Worm (Caenorhabditis elegans) whole organism, L1 larva: Measurements from ENCODE around the gene lsm-5.

Experiments used
- aha-1 ChIP-seq: fragments of 150-350 bp; optimal IDR thresholded peaks from 2 replicates; lab custom pipeline; 2014; ENCODE audit warnings: missing biosample characterization, missing genetic modification characterization
- alr-1 ChIP-seq: fragments of 200-800 bp; sonication (Bioruptor generic); optimal IDR thresholded peaks from 2 replicates; lab custom pipeline; 2018; ENCODE audit warnings: borderline replicate concordance, mild to moderate bottlenecking, missing genetic modification characterization, missing compliant biosample characterization
- aly-2 ChIP-seq: fragments of 150-350 bp; optimal IDR thresholded peaks from 2 replicates; lab custom pipeline; 2014; ENCODE audit warnings: missing biosample characterization, missing genetic modification characterization
- ama-1 ChIP-seq: fragments of 150-350 bp; optimal IDR thresholded peaks from 2 replicates; lab custom pipeline; 2014
- blmp-1 ChIP-seq: fragments of 150-350 bp; optimal IDR thresholded peaks from 2 replicates; lab custom pipeline; 2014; ENCODE audit warnings: missing biosample characterization, missing genetic modification characterization
- ceh-8 ChIP-seq: fragments of 200-800 bp; sonication (Bioruptor generic); optimal IDR thresholded peaks from 2 replicates; lab custom pipeline; 2018; ENCODE audit warnings: mild to moderate bottlenecking, missing genetic modification characterization, moderate library complexity, missing compliant biosample characterization
- dpl-1 ChIP-seq, 3 experiments: fragments of 150-350 bp in 2 of 3; sonication (generic microtip) in 1 of 3; optimal IDR thresholded peaks; 2 replicates each; lab custom pipeline; 2014 to 2017; ENCODE audit warnings: missing biosample characterization in 3 of 3, missing genetic modification characterization in 3 of 3, missing genetic modification reagents in 3 of 3
- efl-1 ChIP-seq, 4 experiments: fragments of 150-350 bp; optimal IDR thresholded peaks in 3 of 4; peaks in 1 of 4; 1 replicate in 1 of 4; 2 replicates in 3 of 4; lab custom pipeline; 2014; ENCODE audit warnings: missing biosample characterization in 2 of 4, missing genetic modification characterization in 2 of 4, missing genetic modification reagents in 2 of 4
- egl-13 ChIP-seq: sonication (generic microtip); optimal IDR thresholded peaks from 2 replicates; lab custom pipeline; 2016; ENCODE audit warnings: missing genotype, missing genetic modification reagents, missing genetic modification characterization, missing compliant biosample characterization
- egl-27 ChIP-seq, 2 experiments: fragments of 150-350 bp in 1 of 2; sonication (generic microtip); optimal IDR thresholded peaks; 3 replicates each; lab custom pipeline; 2017 to 2018; ENCODE audit warnings: missing biosample characterization in 2 of 2, missing genetic modification characterization in 2 of 2, missing genetic modification reagents in 2 of 2
- elt-2 ChIP-seq: sonication (generic microtip); optimal IDR thresholded peaks from 2 replicates; lab custom pipeline; 2016; ENCODE audit warnings: missing genetic modification characterization, mild to moderate bottlenecking, inconsistent platforms, missing compliant biosample characterization, missing genetic modification reagents
- elt-3 ChIP-seq, 6 experiments: fragments of 150-350 bp in 1 of 6; sonication (generic microtip); optimal IDR thresholded peaks; 2 replicates each; lab custom pipeline; 2017 to 2018; ENCODE audit warnings: missing biosample characterization in 6 of 6, missing genetic modification characterization in 6 of 6, inconsistent platforms in 1 of 6
- fos-1 ChIP-seq: fragments of 150-350 bp; optimal IDR thresholded peaks from 2 replicates; lab custom pipeline; 2014; ENCODE audit warnings: missing biosample characterization, missing genetic modification characterization
- hlh-4 ChIP-seq: sonication (generic microtip); optimal IDR thresholded peaks from 2 replicates; lab custom pipeline; 2016; ENCODE audit warnings: mild to moderate bottlenecking, missing genetic modification characterization, missing compliant biosample characterization
- hpl-2 ChIP-seq: fragments of 150-350 bp; optimal IDR thresholded peaks from 2 replicates; lab custom pipeline; 2014; ENCODE audit warnings: missing biosample characterization, missing genetic modification reagents, missing genetic modification characterization
- isw-1 ChIP-seq: fragments of 200-800 bp; sonication (Bioruptor generic); IDR thresholded peaks from 2 replicates; pipeline ENCODE4 v1.3.6; 2022; ENCODE audit warnings: missing genetic modification characterization, missing compliant biosample characterization
- lin-35 ChIP-seq, 2 experiments: fragments of 150-350 bp; optimal IDR thresholded peaks; 2 replicates each; lab custom pipeline; 2014; ENCODE audit warnings: missing biosample characterization in 2 of 2, missing genetic modification characterization in 2 of 2, missing genetic modification reagents in 2 of 2
- lir-3 ChIP-seq: sonication (generic microtip); optimal IDR thresholded peaks from 2 replicates; lab custom pipeline; 2016; ENCODE audit warnings: mild to moderate bottlenecking, missing genetic modification characterization, moderate library complexity, missing compliant biosample characterization; ENCODE audit not compliant: poor library complexity
- mab-9 ChIP-seq: fragments of 200-800 bp; sonication (Bioruptor generic); IDR thresholded peaks from 2 replicates; pipeline ENCODE4 v1.3.6; 2022; ENCODE audit warnings: missing genetic modification reagents, missing genetic modification characterization, missing compliant biosample characterization
- mdl-1 ChIP-seq, 2 experiments: fragments of 150-350 bp; optimal IDR thresholded peaks; 2 replicates each; lab custom pipeline; 2014 to 2017; ENCODE audit warnings: missing biosample characterization in 2 of 2, missing genetic modification characterization in 2 of 2, inconsistent platforms in 1 of 2
- mep-1 ChIP-seq: fragments of 150-350 bp; optimal IDR thresholded peaks from 2 replicates; lab custom pipeline; 2014; ENCODE audit warnings: missing biosample characterization, missing genetic modification characterization
- nhr-20 ChIP-seq: sonication (generic microtip); optimal IDR thresholded peaks from 2 replicates; lab custom pipeline; 2016; ENCODE audit warnings: mild to moderate bottlenecking, missing genetic modification characterization, missing compliant biosample characterization
- nhr-84 ChIP-seq: sonication (generic microtip); optimal IDR thresholded peaks from 2 replicates; lab custom pipeline; 2017; ENCODE audit warnings: missing biosample characterization, missing genetic modification characterization
- nhr-85 ChIP-seq: sonication (generic microtip); peaks from one replicate; lab custom pipeline; 2016; ENCODE audit warnings: missing genetic modification characterization, inconsistent platforms, missing compliant biosample characterization
- nhr-90 ChIP-seq: sonication (generic microtip); optimal IDR thresholded peaks from 2 replicates; lab custom pipeline; 2016; ENCODE audit warnings: mild to moderate bottlenecking, missing genetic modification characterization, missing compliant biosample characterization; ENCODE audit not compliant: poor library complexity
- pag-3 ChIP-seq: sonication (generic microtip); optimal IDR thresholded peaks from 2 replicates; lab custom pipeline; 2017; ENCODE audit warnings: missing genetic modification characterization, mild to moderate bottlenecking, missing compliant biosample characterization, antibody characterized with exemption, borderline replicate concordance; ENCODE audit not compliant: insufficient read depth
- pqm-1 ChIP-seq: sonication (generic microtip); optimal IDR thresholded peaks from 3 replicates; lab custom pipeline; 2017; ENCODE audit warnings: missing biosample characterization, missing genetic modification characterization
- skn-1 ChIP-seq: fragments of 150-350 bp; optimal IDR thresholded peaks from 2 replicates; lab custom pipeline; 2014; ENCODE audit warnings: missing biosample characterization, missing genetic modification characterization
- snu-23 ChIP-seq: sonication (generic microtip); optimal IDR thresholded peaks from 2 replicates; lab custom pipeline; 2016; ENCODE audit warnings: missing genetic modification characterization, missing compliant biosample characterization
- tbx-2 ChIP-seq: sonication (generic microtip); optimal IDR thresholded peaks from 2 replicates; lab custom pipeline; 2016; ENCODE audit warnings: missing genetic modification characterization, missing compliant biosample characterization
- tlp-1 ChIP-seq: fragments of 150-350 bp; optimal IDR thresholded peaks from 2 replicates; lab custom pipeline; 2014; ENCODE audit warnings: missing biosample characterization, missing genetic modification characterization
- unc-130 ChIP-seq: fragments of 150-350 bp; optimal IDR thresholded peaks from 2 replicates; lab custom pipeline; 2017; ENCODE audit warnings: missing biosample characterization, missing genetic modification characterization, inconsistent platforms
- unc-86 ChIP-seq: sonication (generic microtip); optimal IDR thresholded peaks from 2 replicates; lab custom pipeline; 2016; ENCODE audit warnings: missing genetic modification characterization, missing compliant biosample characterization
- unc-98 ChIP-seq: fragments of 200-800 bp; sonication (Bioruptor generic); IDR thresholded peaks from 2 replicates; pipeline ENCODE4 v1.3.6; 2022; ENCODE audit warnings: missing genetic modification characterization, missing compliant biosample characterization
- vab-15 ChIP-seq: sonication (generic microtip); optimal IDR thresholded peaks from 2 replicates; lab custom pipeline; 2017; ENCODE audit warnings: missing genotype, mild to moderate bottlenecking, missing genetic modification characterization, missing compliant biosample characterization

Gene lsm-5

DNA sequence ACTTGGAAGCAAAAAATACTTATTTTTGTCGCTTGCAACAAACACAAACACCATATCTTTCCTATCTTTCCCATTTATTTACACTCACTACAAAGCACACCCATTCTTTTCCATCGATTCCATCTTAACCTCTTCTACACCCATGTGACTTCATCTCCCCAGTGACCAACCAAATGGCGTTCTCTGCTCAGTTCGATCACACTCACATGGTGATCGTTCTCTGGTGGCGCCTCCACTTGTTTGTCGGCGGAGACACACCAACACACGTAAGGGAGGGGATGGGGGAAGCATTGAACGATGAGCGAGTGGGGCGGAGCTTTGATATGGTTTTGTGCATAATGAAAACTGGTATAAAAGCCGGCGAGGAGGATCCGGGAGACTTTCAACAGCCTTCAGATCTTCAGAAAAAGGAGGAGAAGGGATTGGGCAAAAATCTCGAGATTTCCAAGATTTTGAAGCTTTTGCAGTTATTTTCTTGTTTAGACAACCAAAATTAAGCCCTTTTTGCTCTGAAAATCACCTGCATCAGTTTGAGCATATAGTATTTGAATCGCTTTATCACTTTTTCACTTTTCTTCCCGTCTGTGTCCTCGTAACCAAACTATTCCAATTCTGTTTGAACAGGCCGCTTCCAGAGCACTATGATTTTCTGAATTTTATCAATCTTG, 3.5 kb upstream of the lsm-5 start (continued):
- peak; percentile 89 for TF ChIP-seq tbx-2 (tag; lab: Kevin White, UChicago)
- no peak for TF ChIP-seq hpl-2 (GFP tag; lab: Kevin White, UChicago)
- TF ChIP-seq unc-98 (GFP tag; lab: Robert Waterston, UW), result no peak
- TF ChIP-seq ceh-8, result no peak
- TF ChIP-seq snu-23 (GFP tag; lab: Kevin White, UChicago), result peak; percentile 92
- TF ChIP-seq dpl-1 (GFP tag; optimal IDR thresholded peaks at IDR 0.05; lab: Kevin White, UChicago), result peak; percentile 50 to 72 (median 66)
- TF ChIP-seq egl-13 (tag; lab: Kevin White, UChicago), result no peak
- TF ChIP-seq fos-1 (tag; lab: Kevin White, UChicago), result peak; percentile 2
- peak; percentile 66 for TF ChIP-seq pqm-1 (tag; lab: Kevin White, UChicago)
- peak in 1 of 2 experiments; percentile 99 for TF ChIP-seq mdl-1 (tag; optimal IDR thresholded peaks at IDR 0.05; lab: Kevin White, UChicago)
- TF ChIP-seq nhr-90 (tag; lab: Kevin White, UChicago), result peak; percentile 82

DNA sequence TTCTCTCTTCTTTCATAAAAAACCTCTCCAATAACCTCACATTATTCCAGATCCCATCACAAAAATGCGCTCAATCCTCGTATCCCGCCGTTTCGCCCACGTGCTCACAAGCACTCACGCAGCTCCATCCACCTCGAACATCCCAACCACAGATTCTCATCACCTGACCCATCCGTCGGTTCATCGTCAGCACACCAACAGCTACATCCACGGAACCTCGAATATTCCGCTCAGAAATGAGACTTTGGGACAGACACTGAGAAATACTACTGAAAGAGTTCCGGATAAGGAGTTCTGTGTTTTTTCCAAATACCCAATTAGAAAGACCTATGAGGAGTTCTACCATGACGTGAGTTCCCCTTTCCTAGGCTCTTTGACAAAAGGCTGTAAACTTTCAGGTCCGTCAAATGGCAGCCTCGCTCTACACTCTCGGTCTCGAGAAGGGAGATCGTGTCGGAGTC, 2.8 kb upstream of the lsm-5 start, which contains the start of gene acs-2:
Gene acs-2 (plus strand): TSS at position 51 of the 461 bp plus-strand sequence.
- no peak for TF ChIP-seq unc-86 (tag; lab: Kevin White, UChicago)
- TF ChIP-seq lin-35 (GFP tag; optimal IDR thresholded peaks at IDR 0.05; lab: Kevin White, UChicago), result peak in 1 of 2 experiments; percentile 37
- no peak for TF ChIP-seq efl-1 (optimal IDR thresholded peaks at IDR 0.05; lab: Kevin White, UChicago)
- TF ChIP-seq efl-1 (GFP tag; optimal IDR thresholded peaks at IDR 0.05 in 1 of 2; lab: Kevin White, UChicago), result peak in 1 of 2 experiments; percentile 85

DNA sequence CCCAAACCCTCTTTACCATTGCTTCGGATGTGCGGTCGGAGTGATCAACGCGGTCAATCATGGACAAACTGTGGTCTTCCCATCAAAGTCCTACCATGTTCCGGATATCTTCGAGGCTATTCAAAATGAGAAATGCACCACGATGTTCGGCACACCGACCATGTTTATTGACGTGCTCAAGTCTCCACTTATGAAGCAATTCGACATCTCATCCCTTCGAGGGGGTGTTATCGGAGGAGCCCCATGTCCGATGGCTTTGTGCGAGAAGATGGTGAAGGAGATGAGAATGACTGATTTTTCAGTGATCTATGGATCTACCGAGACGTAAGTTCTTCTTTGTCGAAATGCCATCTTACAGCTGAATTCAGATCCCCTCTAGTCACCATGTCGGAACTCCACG, 1.8 kb upstream of the lsm-5 start:
- TF ChIP-seq unc-130 (tag; lab: Kevin White, UChicago) (no peak), efl-1 (optimal IDR thresholded peaks at IDR 0.05; lab: Kevin White, UChicago) (no peak), efl-1 (GFP tag; optimal IDR thresholded peaks at IDR 0.05 in 1 of 2; lab: Kevin White, UChicago) (peak in 1 of 2 experiments; percentile 88), aly-2 (tag; lab: Kevin White, UChicago) (no peak), mab-9 (GFP tag; lab: Robert Waterston, UW) (no peak), vab-15 (tag; lab: Kevin White, UChicago) (no peak), hlh-4 (tag; lab: Kevin White, UChicago) (no peak), lir-3 (peak; percentile 3), ama-1 (peak; percentile 13)

DNA sequence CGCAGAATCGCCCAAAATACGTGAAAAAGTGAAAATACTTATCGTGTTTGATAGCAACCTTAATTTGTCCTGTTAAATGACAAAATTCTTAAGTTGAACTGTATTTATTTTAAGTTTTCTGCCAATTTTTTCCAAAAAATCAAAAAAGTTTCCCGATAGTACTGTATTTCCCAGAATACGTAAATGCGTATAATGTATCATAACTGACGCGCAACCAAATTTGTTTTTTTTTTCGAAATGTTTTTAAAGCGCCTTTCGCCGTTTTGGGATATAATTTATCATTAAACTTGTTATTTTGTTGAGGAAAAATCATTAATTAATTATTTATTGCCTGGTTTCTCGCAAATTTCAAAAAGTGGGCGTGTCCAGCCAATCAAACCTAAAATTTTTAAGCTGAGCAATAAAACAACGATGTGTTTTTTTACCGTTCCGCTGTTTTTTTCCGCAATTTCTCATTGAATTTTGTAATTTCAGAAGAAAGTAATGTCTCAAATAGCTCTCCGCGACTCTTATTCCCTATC, 886 bp downstream of the lsm-5 start, which contains the start of gene fbxa-95:
Gene fbxa-95 (plus strand): TSS at position 471 of the 521 bp plus-strand sequence.
- no peak for TF ChIP-seq nhr-85 (tag; lab: Kevin White, UChicago)
- no peak for TF ChIP-seq nhr-84 (tag; lab: Kevin White, UChicago)
- TF ChIP-seq ceh-8, result no peak
- no peak for TF ChIP-seq isw-1 (GFP tag; lab: Robert Waterston, UW)
- no peak for TF ChIP-seq tlp-1 (tag; lab: Kevin White, UChicago)
- TF ChIP-seq aha-1, result no peak
- no peak for TF ChIP-seq blmp-1 (tag; lab: Kevin White, UChicago)
- no peak for TF ChIP-seq pag-3 (tag; lab: Kevin White, UChicago)
- TF ChIP-seq aly-2 (tag; lab: Kevin White, UChicago), result no peak
- no peak for TF ChIP-seq egl-27 (tag; optimal IDR thresholded peaks at IDR 0.05; lab: Kevin White, UChicago)
- TF ChIP-seq efl-1 (optimal IDR thresholded peaks at IDR 0.05; lab: Kevin White, UChicago), result no peak
- no peak for TF ChIP-seq efl-1 (GFP tag; optimal IDR thresholded peaks at IDR 0.05 in 1 of 2; lab: Kevin White, UChicago)
- no peak for TF ChIP-seq nhr-20 (tag; lab: Kevin White, UChicago)
- no peak for TF ChIP-seq alr-1 (tag; lab: Kevin White, UChicago)
- TF ChIP-seq skn-1 (tag; lab: Kevin White, UChicago), result no peak
- no peak for TF ChIP-seq dpl-1 (GFP tag; optimal IDR thresholded peaks at IDR 0.05; lab: Kevin White, UChicago)
- TF ChIP-seq mep-1 (tag; lab: Kevin White, UChicago), result no peak
- TF ChIP-seq elt-2 (tag; lab: Kevin White, UChicago), result no peak
- no peak for TF ChIP-seq elt-3 (tag; optimal IDR thresholded peaks at IDR 0.05; lab: Kevin White, UChicago)
